Fruit fly (Drosophila melanogaster): ENCODE results near the gene eIF3i.

Gene eIF3i

dm6 chr2L:4981278-4981966 lies 13.8 kb upstream of the eIF3i start, which contains the start of the genes CG8892 and CG34126 (continued):
- TF ChIP-seq Sox14 (GFP tag; optimal IDR thresholded peaks at IDR 0.05), result peak; percentile 97
- TF ChIP-seq CG16779 (tag; optimal IDR thresholded peaks at IDR 0.05), result peak; percentile 82
- peak; percentile 88 for TF ChIP-seq CG6854 (GFP tag; optimal IDR thresholded peaks at IDR 0.05)
- peak; percentile 98 for TF ChIP-seq cyc (GFP tag; optimal IDR thresholded peaks at IDR 0.05)
- TF ChIP-seq CG10631 (GFP tag; optimal IDR thresholded peaks at IDR 0.05), result peak; percentile 99
- peak; percentile 97 for TF ChIP-seq CG32006 (GFP tag; optimal IDR thresholded peaks at IDR 0.05)
- TF ChIP-seq achi (GFP tag; optimal IDR thresholded peaks at IDR 0.05), result peak; percentile 96
- peak; percentile 96 for TF ChIP-seq Hr4 (GFP tag; optimal IDR thresholded peaks at IDR 0.05)
- peak; percentile 95 for TF ChIP-seq CG8632 (GFP tag; optimal IDR thresholded peaks at IDR 0.05)
- peak; percentile 90 for TF ChIP-seq Lpt (GFP tag; optimal IDR thresholded peaks at IDR 0.05)
- peak; percentile 99 for TF ChIP-seq CG31627 (GFP tag; optimal IDR thresholded peaks at IDR 0.05)
- TF ChIP-seq CG3032 (tag; optimal IDR thresholded peaks at IDR 0.05), result peak; percentile 98
- TF ChIP-seq Sox15 (GFP tag; optimal IDR thresholded peaks at IDR 0.05), result peak; percentile 98
- TF ChIP-seq OdsH (GFP tag; optimal IDR thresholded peaks at IDR 0.05), result peak; percentile 99
- TF ChIP-seq CG11902 (GFP tag; optimal IDR thresholded peaks at IDR 0.05), result peak; percentile 98
- TF ChIP-seq Blimp-1 (GFP tag; optimal IDR thresholded peaks at IDR 0.05), result peak; percentile 92
- peak; percentile 98 for TF ChIP-seq pdm3 (GFP tag; optimal IDR thresholded peaks at IDR 0.05)
- peak; percentile 98 for TF ChIP-seq esn (GFP tag; optimal IDR thresholded peaks at IDR 0.05)
- TF ChIP-seq ss (GFP tag; optimal IDR thresholded peaks at IDR 0.05), result peak; percentile 85 to 95
- peak; percentile 95 for TF ChIP-seq Met (GFP tag; optimal IDR thresholded peaks at IDR 0.05)
- peak; percentile 95 for TF ChIP-seq CG11762 (GFP tag; optimal IDR thresholded peaks at IDR 0.05; ENCODE audit: insufficient read depth)
- TF ChIP-seq Hr38 (GFP tag; optimal IDR thresholded peaks at IDR 0.05), result no peak
- TF ChIP-seq vri (GFP tag; optimal IDR thresholded peaks at IDR 0.05), result peak; percentile 95

dm6 chr2L:4979138-4979537 lies 11.6 kb upstream of the eIF3i start, which contains the start of gene CG8891:
Gene CG8891 (minus strand): TSS chr2L:4979379.
- TF ChIP-seq CG8319 (GFP tag; optimal IDR thresholded peaks at IDR 0.05), result no peak
- TF ChIP-seq fkh (GFP tag; optimal IDR thresholded peaks at IDR 0.05), result no peak
- TF ChIP-seq Hr38 (GFP tag; optimal IDR thresholded peaks at IDR 0.05), result no peak
- no peak for TF ChIP-seq achi (GFP tag; optimal IDR thresholded peaks at IDR 0.05)
- TF ChIP-seq Hr39 (GFP tag; optimal IDR thresholded peaks at IDR 0.05), result no peak
- TF ChIP-seq CG10631 (GFP tag; optimal IDR thresholded peaks at IDR 0.05), result no peak

dm6 chr2L:4976988-4977551 lies 9.5 kb upstream of the eIF3i start, which contains the start of the genes Gmd and CG3792:
Gene Gmd (minus strand): TSS chr2L:4977023.
Gene CG3792 (plus strand): TSS chr2L:4977312.
- TF ChIP-seq fd85E (GFP tag; optimal IDR thresholded peaks at IDR 0.05) (no peak), Eip93F (GFP tag; optimal IDR thresholded peaks at IDR 0.05) (no peak), CG16779 (tag; optimal IDR thresholded peaks at IDR 0.05) (no peak), acj6 (GFP tag; optimal IDR thresholded peaks at IDR 0.05) (peak; percentile 96), Sox14 (GFP tag; optimal IDR thresholded peaks at IDR 0.05) (peak; percentile 95), Met (GFP tag; optimal IDR thresholded peaks at IDR 0.05) (no peak), CG31627 (GFP tag; optimal IDR thresholded peaks at IDR 0.05) (peak; percentile 96), CG11294 (GFP tag; IDR thresholded peaks at IDR 0.05) (peak; percentile 93), spab (GFP tag; optimal IDR thresholded peaks at IDR 0.05) (no peak), Smox (GFP tag; optimal IDR thresholded peaks at IDR 0.05) (no peak), CG6163 (GFP tag; IDR thresholded peaks at IDR 0.05) (peak; percentile 91), CG11762 (GFP tag; optimal IDR thresholded peaks at IDR 0.05; ENCODE audit: insufficient read depth) (peak; percentile 93), CG34406 (GFP tag; optimal IDR thresholded peaks at IDR 0.05) (peak; percentile 92), Gug (GFP tag; IDR thresholded peaks at IDR 0.05) (peak; percentile 93), Hr39 (GFP tag; optimal IDR thresholded peaks at IDR 0.05) (peak; percentile 94), Hr4 (GFP tag; optimal IDR thresholded peaks at IDR 0.05) (no peak), Eip78C (GFP tag) (peak; percentile 99), ss (GFP tag; optimal IDR thresholded peaks at IDR 0.05) (no peak), CG8119 (GFP tag; IDR thresholded peaks at IDR 0.05) (peak; percentile 94), CG7368 (GFP tag; optimal IDR thresholded peaks at IDR 0.05) (no peak), cyc (GFP tag; optimal IDR thresholded peaks at IDR 0.05) (peak; percentile 95), Lpt (GFP tag; optimal IDR thresholded peaks at IDR 0.05) (peak; percentile 90), fd59A (GFP tag; optimal IDR thresholded peaks at IDR 0.05) (peak; percentile 84), Sox15 (GFP tag; optimal IDR thresholded peaks at IDR 0.05) (peak; percentile 91), fkh (GFP tag; optimal IDR thresholded peaks at IDR 0.05) (peak; percentile 91), dac (GFP tag; optimal IDR thresholded peaks at IDR 0.05) (peak; percentile 65), CG6808 (GFP tag; optimal IDR thresholded peaks at IDR 0.05) (no peak), CG32006 (GFP tag; optimal IDR thresholded peaks at IDR 0.05) (no peak), CG10631 (GFP tag; optimal IDR thresholded peaks at IDR 0.05) (no peak), achi (GFP tag; optimal IDR thresholded peaks at IDR 0.05) (no peak), CG4318 (GFP tag; optimal IDR thresholded peaks at IDR 0.05) (no peak), Eip75B (GFP tag; optimal IDR thresholded peaks at IDR 0.05) (peak; percentile 94), Hr38 (GFP tag; optimal IDR thresholded peaks at IDR 0.05) (peak; percentile 74)
